Fruit fly (Drosophila melanogaster) whole organism, prepupa: ENCODE measurements around the gene mfrn.
A peak's percentile ranks its signal among the peaks of the same experiment; 100 is the strongest.

Experiments used
- CG15336 ChIP-seq: fragments of 200-800 bp; sonication (Bioruptor generic); IDR thresholded peaks from 2 replicates; pipeline ENCODE4 v1.3.6; 2022; ENCODE audit warnings: missing biosample characterization, missing genetic modification characterization
- CG3032 ChIP-seq: fragments of 200-800 bp; optimal IDR thresholded peaks from 2 replicates; lab custom pipeline; 2019; ENCODE audit warnings: missing biosample characterization, mild to moderate bottlenecking, missing genetic modification characterization, moderate library complexity
- CG31627 ChIP-seq: fragments of 200-800 bp; sonication (Bioruptor generic); optimal IDR thresholded peaks from 3 replicates; lab custom pipeline; 2016; ENCODE audit warnings: missing biosample characterization, missing genetic modification characterization
- CG32006 ChIP-seq: fragments of 200-800 bp; sonication (Bioruptor generic); optimal IDR thresholded peaks from 3 replicates; lab custom pipeline; 2017; ENCODE audit warnings: missing biosample characterization, mild to moderate bottlenecking, missing genetic modification characterization
- CG4318 ChIP-seq: fragments of 200-800 bp; sonication (Bioruptor generic); optimal IDR thresholded peaks from 3 replicates; lab custom pipeline; 2017; ENCODE audit warnings: missing biosample characterization, mild to moderate bottlenecking, missing genetic modification characterization
- Eip75B ChIP-seq: fragments of 200-800 bp; sonication (Bioruptor generic); optimal IDR thresholded peaks from 3 replicates; lab custom pipeline; 2016; ENCODE audit warnings: missing biosample characterization, missing genetic modification characterization
- Gug ChIP-seq: fragments of 200-800 bp; sonication (Bioruptor generic); IDR thresholded peaks from 2 replicates; pipeline ENCODE4 v1.3.6; 2022; ENCODE audit warnings: missing biosample characterization, missing genetic modification characterization
- OdsH ChIP-seq: fragments of 200-800 bp; sonication (Bioruptor generic); optimal IDR thresholded peaks from 3 replicates; lab custom pipeline; 2016; ENCODE audit warnings: missing biosample characterization, missing genetic modification characterization

dm6 chr3R:27922673-27923175 is 25.1 kb downstream of the mfrn start, which contains the start of gene RpL4:
- TF ChIP-seq CG4318 (GFP tag; lab: Kevin White, UChicago) (no peak), CG3032 (tag; lab: Kevin White, UChicago) (peak; percentile 31), CG15336 (no peak), Gug (no peak), CG32006 (GFP tag; lab: Kevin White, UChicago) (peak; percentile 52), Eip75B (GFP tag; lab: Kevin White, UChicago) (peak; percentile 71), CG31627 (GFP tag; lab: Kevin White, UChicago) (peak; percentile 72), OdsH (GFP tag; lab: Kevin White, UChicago) (peak; percentile 81)
